Worm (Caenorhabditis elegans) whole organism, L3 larva: ENCODE results near the gene Y6E2A.4.

ENCODE experiments used
- ZK546.5 ChIP-seq: sonication (generic microtip); optimal IDR thresholded peaks from 2 replicates; lab custom pipeline; 2017; ENCODE audit warnings: missing biosample characterization, missing genetic modification characterization
- aly-2 ChIP-seq: fragments of 150-350 bp; optimal IDR thresholded peaks from 2 replicates; lab custom pipeline; 2014; ENCODE audit warnings: missing biosample characterization, missing genetic modification characterization
- ama-1 ChIP-seq: fragments of 150-350 bp; optimal IDR thresholded peaks from 2 replicates; lab custom pipeline; 2018
- ceh-28 ChIP-seq: fragments of 150-350 bp; optimal IDR thresholded peaks from 2 replicates; lab custom pipeline; 2014; ENCODE audit warnings: missing biosample characterization, missing genetic modification reagents, missing genetic modification characterization
- lsy-12 ChIP-seq: sonication (generic microtip); optimal IDR thresholded peaks from 2 replicates; lab custom pipeline; 2016; ENCODE audit warnings: mild to moderate bottlenecking, missing genetic modification characterization, missing compliant biosample characterization
- mdl-1 ChIP-seq: fragments of 150-350 bp; optimal IDR thresholded peaks from 2 replicates; lab custom pipeline; 2014; ENCODE audit warnings: missing biosample characterization, missing genetic modification characterization
- nhr-11 ChIP-seq: fragments of 150-350 bp; optimal IDR thresholded peaks from 2 replicates; lab custom pipeline; 2014; ENCODE audit warnings: missing biosample characterization, missing genetic modification characterization
- nhr-28 ChIP-seq: fragments of 150-350 bp; optimal IDR thresholded peaks from 2 replicates; lab custom pipeline; 2014; ENCODE audit warnings: missing biosample characterization, missing genetic modification characterization
- nhr-43 ChIP-seq: sonication (generic microtip); optimal IDR thresholded peaks from 2 replicates; lab custom pipeline; 2016; ENCODE audit warnings: mild to moderate bottlenecking, missing genetic modification characterization, missing compliant biosample characterization; ENCODE audit not compliant: poor library complexity, severe bottlenecking
- skn-1 ChIP-seq: fragments of 150-350 bp; optimal IDR thresholded peaks from 2 replicates; lab custom pipeline; 2014; ENCODE audit warnings: missing biosample characterization, missing genetic modification characterization
- unc-62 ChIP-seq: fragments of 150-350 bp; sonication (generic microtip); optimal IDR thresholded peaks from 4 replicates; lab custom pipeline; 2014; ENCODE audit warnings: missing biosample characterization, missing genetic modification reagents, missing genetic modification characterization

DNA sequence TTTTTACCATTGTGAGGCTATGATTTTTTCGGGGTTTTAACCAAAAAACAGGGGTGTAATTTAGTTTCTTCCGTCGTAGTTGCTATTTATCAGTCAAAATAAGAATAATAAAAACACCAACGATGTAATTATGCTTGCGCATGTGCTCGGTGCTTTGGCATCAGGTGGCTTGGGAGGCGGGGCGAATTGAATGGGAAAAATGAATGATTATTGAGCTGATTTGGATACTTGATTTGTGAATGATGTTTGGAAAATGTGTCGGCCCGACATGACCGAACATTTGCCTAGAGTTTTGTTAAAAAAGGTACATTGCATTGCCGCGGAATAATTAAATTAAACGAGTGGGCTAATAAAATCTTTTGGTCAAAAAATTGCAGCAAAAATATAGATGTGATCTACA, 15.6 kb upstream of the Y6E2A.4 start, which contains the start of gene str-38:
- TF ChIP-seq nhr-43, result no peak
- no peak for TF ChIP-seq nhr-11 (tag; lab: Kevin White, UChicago)
- no peak for TF ChIP-seq ama-1 (lab: Kevin White, UChicago)
- TF ChIP-seq lsy-12 (tag; lab: Kevin White, UChicago), result no peak
- no peak for TF ChIP-seq unc-62 (GFP tag; lab: Kevin White, UChicago)
- TF ChIP-seq mdl-1 (tag; lab: Kevin White, UChicago), result no peak
- TF ChIP-seq skn-1 (tag; lab: Kevin White, UChicago), result no peak
- TF ChIP-seq ceh-28, result no peak
- TF ChIP-seq nhr-28 (tag; lab: Kevin White, UChicago), result no peak
- TF ChIP-seq aly-2 (tag; lab: Kevin White, UChicago), result no peak
- no peak for TF ChIP-seq ZK546.5
